Worm (Caenorhabditis elegans) whole organism, young adult: ENCODE results near the gene ugt-29.

Experiments
- C17E4.6 ChIP-seq: fragments of 200-800 bp; sonication (Bioruptor generic); IDR thresholded peaks from 2 replicates; pipeline ENCODE4 v1.3.6; 2022; ENCODE audit warnings: missing genetic modification reagents, missing genetic modification characterization, missing compliant biosample characterization
- F10E7.11 ChIP-seq: sonication (generic microtip); optimal IDR thresholded peaks from 2 replicates; lab custom pipeline; 2017; ENCODE audit warnings: mild to moderate bottlenecking, missing genetic modification characterization, moderate library complexity, missing compliant biosample characterization
- F22D6.2 ChIP-seq: sonication (generic microtip); optimal IDR thresholded peaks from 2 replicates; lab custom pipeline; 2016; ENCODE audit warnings: mild to moderate bottlenecking, missing genetic modification characterization, missing compliant biosample characterization
- F23B12.7 ChIP-seq: sonication (generic microtip); optimal IDR thresholded peaks from 2 replicates; lab custom pipeline; 2017; ENCODE audit warnings: missing genetic modification characterization, mild to moderate bottlenecking, missing compliant biosample characterization, antibody characterized with exemption, moderate library complexity; ENCODE audit not compliant: insufficient read depth
- F33H1.4 ChIP-seq: fragments of 200-800 bp; sonication (Bioruptor generic); IDR thresholded peaks from 2 replicates; pipeline ENCODE4 v1.3.6; 2022; ENCODE audit warnings: missing genetic modification reagents, missing genetic modification characterization, missing compliant biosample characterization
- Y53F4B.3 ChIP-seq: fragments of 200-800 bp; sonication (Bioruptor generic); IDR thresholded peaks from 2 replicates; pipeline ENCODE4 v1.3.6; 2022; ENCODE audit warnings: missing genetic modification reagents, missing genetic modification characterization, missing compliant biosample characterization
- Y79H2A.3 ChIP-seq: fragments of 200-800 bp; sonication (Bioruptor generic); conservative IDR thresholded peaks from 2 replicates; pipeline ENCODE4 v1.3.6; 2022; ENCODE audit warnings: missing genetic modification reagents, missing genetic modification characterization, missing compliant biosample characterization
- Y95B8A.8 ChIP-seq: fragments of 200-800 bp; sonication (Bioruptor generic); IDR thresholded peaks from 2 replicates; pipeline ENCODE4 v1.3.6; 2022; ENCODE audit warnings: missing genetic modification reagents, missing genetic modification characterization, missing compliant biosample characterization
- cebp-2 ChIP-seq: fragments of 200-800 bp; sonication (Bioruptor generic); IDR thresholded peaks from 2 replicates; pipeline ENCODE4 v1.3.6; 2022; ENCODE audit warnings: missing genetic modification characterization, missing compliant biosample characterization
- ceh-27 ChIP-seq: fragments of 200-800 bp; sonication (Bioruptor generic); optimal IDR thresholded peaks from 2 replicates; lab custom pipeline; 2018; ENCODE audit warnings: mild to moderate bottlenecking, missing genetic modification characterization, moderate library complexity, missing compliant biosample characterization
- ceh-91 ChIP-seq: fragments of 200-800 bp; sonication (Bioruptor generic); IDR thresholded peaks from 2 replicates; pipeline ENCODE4 v1.3.6; 2022; ENCODE audit warnings: missing genetic modification reagents, missing genetic modification characterization, missing compliant biosample characterization
- die-1 ChIP-seq: sonication (generic microtip); optimal IDR thresholded peaks from 2 replicates; lab custom pipeline; 2016; ENCODE audit warnings: missing genotype, mild to moderate bottlenecking, missing genetic modification characterization, missing compliant biosample characterization
- dpl-1 ChIP-seq: fragments of 150-350 bp; optimal IDR thresholded peaks from 2 replicates; lab custom pipeline; 2014; ENCODE audit warnings: missing biosample characterization, missing genetic modification reagents, missing genetic modification characterization
- egrh-3 ChIP-seq: fragments of 200-800 bp; sonication (Bioruptor generic); IDR thresholded peaks from 2 replicates; pipeline ENCODE4 v1.3.6; 2022; ENCODE audit warnings: missing genetic modification reagents, missing genetic modification characterization, missing compliant biosample characterization
- fkh-3 ChIP-seq: sonication (generic microtip); optimal IDR thresholded peaks from 2 replicates; lab custom pipeline; 2016; ENCODE audit warnings: mild to moderate bottlenecking, missing genetic modification characterization, missing compliant biosample characterization
- lag-1 ChIP-seq: fragments of 200-800 bp; sonication (Bioruptor generic); IDR thresholded peaks from 2 replicates; pipeline ENCODE4 v1.3.6; 2022; ENCODE audit warnings: missing genetic modification reagents, missing genetic modification characterization, missing compliant biosample characterization
- lin-26 ChIP-seq: fragments of 200-800 bp; sonication (Bioruptor generic); IDR thresholded peaks from 2 replicates; pipeline ENCODE4 v1.3.6; 2022; ENCODE audit warnings: missing genetic modification reagents, missing genetic modification characterization, missing compliant biosample characterization
- lin-35 ChIP-seq, 3 experiments: fragments of 150-350 bp in 2 of 3; sonication (generic microtip) in 1 of 3; optimal IDR thresholded peaks; 2 replicates each; lab custom pipeline; 2014 to 2018; ENCODE audit warnings: missing biosample characterization in 3 of 3, missing genetic modification characterization in 3 of 3, missing genetic modification reagents in 3 of 3
- lin-54 ChIP-seq: fragments of 200-800 bp; sonication (Bioruptor generic); optimal IDR thresholded peaks from 2 replicates; lab custom pipeline; 2018; ENCODE audit warnings: mild to moderate bottlenecking, missing genetic modification characterization, missing compliant biosample characterization
- lsl-1 ChIP-seq: fragments of 200-800 bp; sonication (Bioruptor generic); optimal IDR thresholded peaks from 2 replicates; lab custom pipeline; 2018; ENCODE audit warnings: mild to moderate bottlenecking, missing genetic modification characterization, moderate library complexity, missing compliant biosample characterization
- mes-4 ChIP-seq: sonication (generic microtip); optimal IDR thresholded peaks from 2 replicates; lab custom pipeline; 2016; ENCODE audit warnings: missing genotype, missing genetic modification characterization, missing compliant biosample characterization
- mxl-1 ChIP-seq: sonication (generic microtip); optimal IDR thresholded peaks from 2 replicates; lab custom pipeline; 2016; ENCODE audit warnings: missing genetic modification characterization, missing compliant biosample characterization
- nhr-80 ChIP-seq: sonication (generic microtip); optimal IDR thresholded peaks from 2 replicates; lab custom pipeline; 2016; ENCODE audit warnings: missing genetic modification characterization, missing compliant biosample characterization
- nhr-90 ChIP-seq: sonication (generic microtip); optimal IDR thresholded peaks from 2 replicates; lab custom pipeline; 2016; ENCODE audit warnings: missing genotype, mild to moderate bottlenecking, missing genetic modification characterization, missing compliant biosample characterization
- pbrm-1 ChIP-seq: fragments of 200-800 bp; sonication (Bioruptor generic); IDR thresholded peaks from 2 replicates; pipeline ENCODE4 v1.3.6; 2022; ENCODE audit warnings: missing genetic modification reagents, missing genetic modification characterization, missing compliant biosample characterization
- repo-1 ChIP-seq: sonication (generic microtip); optimal IDR thresholded peaks from 2 replicates; lab custom pipeline; 2017; ENCODE audit warnings: mild to moderate bottlenecking, missing genetic modification characterization, missing compliant biosample characterization
- snpc-3.4 ChIP-seq: sonication (generic microtip); optimal IDR thresholded peaks from 2 replicates; lab custom pipeline; 2017; ENCODE audit warnings: missing genetic modification characterization, mild to moderate bottlenecking, missing compliant biosample characterization, antibody characterized with exemption, moderate library complexity, missing genotype, missing genetic modification reagents
- snpc-4 ChIP-seq, 5 experiments: fragments of 150-350 bp in 1 of 5; sonication (generic microtip) in 4 of 5; optimal IDR thresholded peaks; 2 replicates each; lab custom pipeline; 2014 to 2018; ENCODE audit warnings: missing genetic modification characterization in 5 of 5, missing biosample characterization in 3 of 5, antibody characterized with exemption in 2 of 5, mild to moderate bottlenecking in 2 of 5, missing compliant biosample characterization in 2 of 5, missing genotype in 2 of 5, moderate library complexity in 2 of 5, missing genetic modification reagents in 1 of 5
- tbp1 ChIP-seq: fragments of 200-800 bp; sonication (Bioruptor generic); optimal IDR thresholded peaks from 2 replicates; lab custom pipeline; 2018; ENCODE audit warnings: mild to moderate bottlenecking, missing genetic modification characterization, missing compliant biosample characterization
- tlf-1 ChIP-seq: fragments of 200-800 bp; sonication (Bioruptor generic); optimal IDR thresholded peaks from 2 replicates; lab custom pipeline; 2018; ENCODE audit warnings: mild to moderate bottlenecking, missing genetic modification characterization, missing compliant biosample characterization
- unc-62 ChIP-seq: fragments of 150-350 bp; optimal IDR thresholded peaks from 2 replicates; lab custom pipeline; 2014; ENCODE audit warnings: missing biosample characterization, missing genetic modification reagents, missing genetic modification characterization
- ztf-25 ChIP-seq: fragments of 200-800 bp; sonication (Bioruptor generic); IDR thresholded peaks from 2 replicates; pipeline ENCODE4 v1.3.6; 2022; ENCODE audit warnings: missing genetic modification reagents, missing genetic modification characterization, missing compliant biosample characterization
- ztf-26 ChIP-seq: sonication (generic microtip); optimal IDR thresholded peaks from 2 replicates; lab custom pipeline; 2017; ENCODE audit warnings: missing genetic modification characterization, missing compliant biosample characterization

The ugt-29 gene

DNA sequence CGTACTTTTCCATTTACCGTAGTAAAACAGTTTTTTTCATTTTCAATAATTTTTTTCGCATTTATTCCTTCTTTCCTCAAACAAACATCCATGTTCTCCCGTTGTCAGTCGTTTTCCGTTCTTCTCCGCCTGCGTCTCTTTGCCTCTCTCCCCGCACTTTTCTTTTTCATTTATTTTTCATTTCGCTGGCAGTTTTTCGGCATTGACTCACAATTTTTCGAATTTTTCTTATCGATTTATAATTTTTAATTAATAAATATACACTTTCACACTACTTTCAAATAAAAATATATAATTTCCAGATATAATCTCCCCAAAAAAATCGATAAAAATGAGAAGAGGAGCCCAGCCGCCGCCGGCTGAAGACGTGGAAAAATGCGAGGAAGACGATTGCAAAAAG, 12.0 kb downstream of the ugt-29 start, which contains the start of gene H25P19.1:
TSS of gene H25P19.1 (plus strand) at position 301 of the 400 bp plus-strand sequence.
- TF ChIP-seq dpl-1 (GFP tag; lab: Kevin White, UChicago) = no peak
- TF ChIP-seq F23B12.7 = no peak
- no peak for TF ChIP-seq mes-4 (tag; lab: Kevin White, UChicago)

DNA sequence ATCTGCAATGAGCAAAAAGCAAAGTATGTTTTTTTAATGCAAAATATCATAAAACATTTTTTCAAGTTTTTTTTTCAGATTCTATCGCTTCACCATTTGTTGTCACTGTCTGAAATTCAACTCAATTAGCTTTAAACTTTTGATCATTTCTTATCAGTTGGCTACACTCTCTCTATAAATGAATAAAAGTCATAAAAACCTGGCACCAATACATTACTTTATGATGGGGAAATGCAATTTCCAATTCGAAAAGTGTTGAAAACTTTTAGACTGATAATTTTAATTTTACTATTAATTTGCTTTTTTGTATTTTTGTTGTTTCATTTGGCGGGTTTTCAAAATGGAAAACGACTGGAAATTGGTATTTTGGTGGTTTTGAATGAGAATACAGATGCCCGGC, 15.5 kb downstream of the ugt-29 start, which contains the start of gene F31F4.1:
TSS of gene F31F4.1 (plus strand) at position 203 of the 400 bp plus-strand sequence.
- TF ChIP-seq F22D6.2 (tag; lab: Kevin White, UChicago) (no peak), nhr-80 (tag; lab: Kevin White, UChicago) (peak; percentile 21)

DNA sequence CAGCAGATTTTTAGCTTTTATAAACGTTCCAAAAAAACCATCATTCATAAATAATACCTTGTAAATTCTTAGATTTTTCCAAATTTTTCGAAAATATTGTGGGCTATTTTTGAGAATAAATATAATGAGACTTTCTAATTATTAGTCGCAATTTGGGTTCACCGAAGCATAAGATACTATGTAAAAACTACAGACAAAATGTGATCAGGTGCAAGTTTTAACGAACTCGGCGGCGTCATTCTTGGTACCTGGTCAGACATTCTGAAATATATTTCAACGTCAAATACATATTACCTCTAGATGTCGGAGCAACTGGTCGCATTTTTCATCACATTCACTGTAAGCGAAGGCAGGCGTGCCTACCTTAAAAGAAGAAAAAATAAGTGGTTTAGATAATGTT, 17.4 kb downstream of the ugt-29 start, which contains the start of gene srx-23:
TSS of gene srx-23 (plus strand) at position 301 of the 400 bp plus-strand sequence.
- TF ChIP-seq pbrm-1 (GFP tag; lab: Robert Waterston, UW) (no peak), mes-4 (tag; lab: Kevin White, UChicago) (no peak), ztf-25 (GFP tag; lab: Robert Waterston, UW) (no peak), fkh-3 (tag; lab: Kevin White, UChicago) (no peak), F33H1.4 (no peak), tlf-1 (GFP tag; lab: Kevin White, UChicago) (no peak), snpc-3.4 (no peak), ceh-27 (GFP tag; lab: Kevin White, UChicago) (no peak), F10E7.11 (tag; lab: Kevin White, UChicago) (no peak), nhr-80 (tag; lab: Kevin White, UChicago) (no peak), Y79H2A.3 (no peak), lin-26 (GFP tag; lab: Robert Waterston, UW) (no peak)

DNA sequence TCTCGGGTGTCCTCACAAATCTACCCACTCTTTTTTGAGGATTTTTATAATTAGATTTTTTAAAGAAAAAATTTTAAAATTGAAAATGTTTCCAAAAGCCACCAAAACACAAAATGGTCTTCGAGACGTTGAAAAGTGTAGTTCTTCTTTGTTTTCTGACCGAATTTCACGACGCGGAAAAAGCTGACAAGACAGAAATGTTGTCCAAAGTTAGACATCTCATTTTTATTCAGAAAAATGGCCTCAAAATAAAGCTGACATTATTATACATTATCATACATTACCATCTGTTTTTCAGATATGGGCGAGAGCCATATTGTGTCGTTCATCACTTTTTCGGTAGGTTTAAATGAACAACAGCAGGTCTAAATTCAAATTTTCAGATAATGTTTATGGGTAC, 19.7 kb downstream of the ugt-29 start, which contains the start of gene srx-22:
TSS of gene srx-22 (plus strand) at position 301 of the 400 bp plus-strand sequence.
- TF ChIP-seq Y95B8A.8 = no peak
- TF ChIP-seq lag-1 (GFP tag; lab: Robert Waterston, UW) = no peak
- no peak for TF ChIP-seq Y53F4B.3
- TF ChIP-seq mxl-1 (tag; lab: Kevin White, UChicago) = no peak
- TF ChIP-seq C17E4.6 (GFP tag; lab: Robert Waterston, UW) = no peak
- TF ChIP-seq egrh-3 = no peak
- no peak for TF ChIP-seq lin-26 (GFP tag; lab: Robert Waterston, UW)
- TF ChIP-seq lsl-1 = no peak
- TF ChIP-seq lin-54 = no peak
- TF ChIP-seq die-1 (tag; lab: Kevin White, UChicago) = no peak
- no peak for TF ChIP-seq ztf-26 (tag; lab: Kevin White, UChicago)
- TF ChIP-seq tbp1 = no peak
- no peak for TF ChIP-seq unc-62
- no peak for TF ChIP-seq cebp-2 (GFP tag; lab: Robert Waterston, UW)
- TF ChIP-seq ceh-91 (GFP tag; lab: Robert Waterston, UW) = no peak
- TF ChIP-seq lin-35 (GFP tag; optimal IDR thresholded peaks at IDR 0.05; lab: Kevin White, UChicago) = no peak

DNA sequence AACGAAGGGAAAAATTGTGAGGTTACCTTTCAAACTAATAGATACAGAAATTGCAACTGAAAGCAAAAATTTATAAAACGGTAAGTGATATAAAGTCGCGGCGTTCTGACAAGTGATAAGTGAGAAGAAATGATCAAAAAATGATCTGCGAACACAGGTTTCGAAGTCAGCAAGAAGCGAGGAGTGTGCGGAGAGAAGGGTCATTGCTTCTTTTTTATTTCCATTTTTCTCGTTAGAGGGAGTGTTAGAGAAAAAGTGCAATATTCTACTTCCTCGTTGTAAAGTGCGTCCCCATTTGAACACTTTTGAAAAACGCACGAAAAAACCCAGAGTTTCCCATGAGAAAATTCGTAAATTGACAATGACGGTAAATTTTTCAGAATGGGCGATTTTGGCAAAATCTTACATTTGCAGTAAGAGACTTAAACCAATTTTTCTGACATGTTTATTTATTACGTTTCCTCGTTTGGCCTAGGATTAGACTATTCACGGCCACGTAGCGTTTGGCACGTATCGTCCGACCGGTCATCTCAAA, 22.8 kb downstream of the ugt-29 start, which contains the start of the genes fbxa-72 and srx-21:
TSS of gene fbxa-72 (minus strand) at position 204 of the 535 bp plus-strand sequence.
TSS of gene srx-21 (plus strand) at position 485 of the 535 bp plus-strand sequence.
- TF ChIP-seq nhr-90 (no peak), nhr-80 (tag; lab: Kevin White, UChicago) (peak; percentile 69), unc-62 (no peak), snpc-4 (GFP tag; optimal IDR thresholded peaks at IDR 0.05; lab: Kevin White, UChicago) (no peak), snpc-4 (tag; optimal IDR thresholded peaks at IDR 0.05; lab: Kevin White, UChicago) (no peak), F10E7.11 (tag; lab: Kevin White, UChicago) (no peak), repo-1 (no peak)
